Worm (Caenorhabditis elegans) whole organism, L2 larva: ENCODE data around the gene K08D8.10.
A peak's percentile ranks its signal among the peaks of the same experiment; 100 is the strongest.

Experiments used
- C34F6.9 ChIP-seq: fragments of 150-350 bp; optimal IDR thresholded peaks from 2 replicates; lab custom pipeline; 2014; ENCODE audit warnings: missing biosample characterization, missing genetic modification characterization
- Y55F3AM.14 ChIP-seq: fragments of 200-800 bp; sonication (Bioruptor generic); optimal IDR thresholded peaks from 2 replicates; lab custom pipeline; 2018; ENCODE audit warnings: mild to moderate bottlenecking, missing genetic modification characterization, missing compliant biosample characterization
- ZK546.5 ChIP-seq: sonication (generic microtip); optimal IDR thresholded peaks from 2 replicates; lab custom pipeline; 2017; ENCODE audit warnings: missing biosample characterization, missing genetic modification characterization
- alr-1 ChIP-seq: fragments of 150-350 bp; optimal IDR thresholded peaks from 2 replicates; lab custom pipeline; 2014; ENCODE audit warnings: missing biosample characterization, missing genetic modification characterization
- aly-2 ChIP-seq: fragments of 150-350 bp; optimal IDR thresholded peaks from 2 replicates; lab custom pipeline; 2014; ENCODE audit warnings: missing biosample characterization, missing genetic modification characterization
- ama-1 ChIP-seq: fragments of 150-350 bp; optimal IDR thresholded peaks from 2 replicates; lab custom pipeline; 2018; ENCODE audit warnings: inconsistent platforms
- blmp-1 ChIP-seq: sonication (generic microtip); optimal IDR thresholded peaks from 2 replicates; lab custom pipeline; 2017; ENCODE audit warnings: missing genetic modification characterization, mild to moderate bottlenecking, missing compliant biosample characterization, antibody characterized with exemption, moderate library complexity; ENCODE audit not compliant: insufficient read depth
- ceh-82 ChIP-seq: fragments of 150-350 bp; optimal IDR thresholded peaks from 2 replicates; lab custom pipeline; 2014; ENCODE audit warnings: missing biosample characterization, missing genetic modification characterization
- crh-2 ChIP-seq: sonication (generic microtip); optimal IDR thresholded peaks from 2 replicates; lab custom pipeline; 2017; ENCODE audit warnings: missing biosample characterization, missing genetic modification characterization
- egl-27 ChIP-seq: sonication (generic microtip); optimal IDR thresholded peaks from 3 replicates; lab custom pipeline; 2017; ENCODE audit warnings: missing biosample characterization, missing genetic modification reagents, missing genetic modification characterization
- elt-3 ChIP-seq: sonication (generic microtip); optimal IDR thresholded peaks from 2 replicates; lab custom pipeline; 2017; ENCODE audit warnings: missing biosample characterization, missing genetic modification characterization
- fos-1 ChIP-seq: fragments of 150-350 bp; optimal IDR thresholded peaks from 2 replicates; lab custom pipeline; 2014; ENCODE audit warnings: missing biosample characterization, missing genetic modification characterization
- gmeb-1 ChIP-seq: fragments of 150-350 bp; optimal IDR thresholded peaks from 2 replicates; lab custom pipeline; 2014; ENCODE audit warnings: missing biosample characterization, missing genetic modification characterization
- lin-13 ChIP-seq: fragments of 150-350 bp; optimal IDR thresholded peaks from 2 replicates; lab custom pipeline; 2014; ENCODE audit warnings: missing biosample characterization, missing genetic modification reagents, missing genetic modification characterization
- lin-39 ChIP-seq: fragments of 150-350 bp; optimal IDR thresholded peaks from 2 replicates; lab custom pipeline; 2014; ENCODE audit warnings: missing biosample characterization, missing genetic modification reagents, missing genetic modification characterization
- lsy-2 ChIP-seq, 2 experiments: fragments of 150-350 bp in 1 of 2; sonication (generic microtip) in 1 of 2; optimal IDR thresholded peaks; 2 replicates each; lab custom pipeline; 2014 to 2017; ENCODE audit warnings: missing biosample characterization in 2 of 2, missing genetic modification characterization in 2 of 2
- mbf-1 ChIP-seq: sonication (generic microtip); optimal IDR thresholded peaks from 2 replicates; lab custom pipeline; 2017; ENCODE audit warnings: missing biosample characterization, missing genetic modification characterization
- mdl-1 ChIP-seq, 2 experiments: fragments of 150-350 bp in 1 of 2; sonication (generic microtip) in 1 of 2; optimal IDR thresholded peaks; 2 replicates each; lab custom pipeline; 2017; ENCODE audit warnings: missing biosample characterization in 2 of 2, missing genetic modification characterization in 2 of 2
- nhr-10 ChIP-seq: sonication (generic microtip); optimal IDR thresholded peaks from 2 replicates; lab custom pipeline; 2017; ENCODE audit warnings: missing biosample characterization, missing genetic modification characterization
- nhr-11 ChIP-seq: fragments of 150-350 bp; optimal IDR thresholded peaks from 2 replicates; lab custom pipeline; 2014; ENCODE audit warnings: missing biosample characterization, missing genetic modification characterization
- nhr-12 ChIP-seq: fragments of 150-350 bp; optimal IDR thresholded peaks from 2 replicates; lab custom pipeline; 2014; ENCODE audit warnings: missing biosample characterization, missing genetic modification characterization
- nhr-129 ChIP-seq: fragments of 150-350 bp; optimal IDR thresholded peaks from 2 replicates; lab custom pipeline; 2014; ENCODE audit warnings: missing biosample characterization, missing genetic modification characterization
- nhr-21 ChIP-seq: fragments of 150-350 bp; optimal IDR thresholded peaks from 2 replicates; lab custom pipeline; 2014; ENCODE audit warnings: missing biosample characterization, missing genetic modification characterization
- nhr-23 ChIP-seq: fragments of 150-350 bp; optimal IDR thresholded peaks from 2 replicates; lab custom pipeline; 2014; ENCODE audit warnings: missing biosample characterization, missing genetic modification reagents, missing genetic modification characterization
- nhr-237 ChIP-seq: fragments of 150-350 bp; optimal IDR thresholded peaks from 2 replicates; lab custom pipeline; 2014; ENCODE audit warnings: missing biosample characterization, missing genetic modification characterization
- nhr-25 ChIP-seq: fragments of 150-350 bp; sonication (generic microtip); optimal IDR thresholded peaks from 3 replicates; lab custom pipeline; 2014; ENCODE audit warnings: missing biosample characterization, missing genetic modification characterization
- nhr-6 ChIP-seq: fragments of 150-350 bp; optimal IDR thresholded peaks from 2 replicates; lab custom pipeline; 2014; ENCODE audit warnings: missing biosample characterization, missing genetic modification characterization
- nhr-77 ChIP-seq: fragments of 150-350 bp; optimal IDR thresholded peaks from 2 replicates; lab custom pipeline; 2014; ENCODE audit warnings: missing biosample characterization, missing genetic modification characterization
- peb-1 ChIP-seq: fragments of 150-350 bp; optimal IDR thresholded peaks from 2 replicates; lab custom pipeline; 2014; ENCODE audit warnings: missing biosample characterization, missing genetic modification characterization
- skn-1 ChIP-seq: sonication (generic microtip); optimal IDR thresholded peaks from 2 replicates; lab custom pipeline; 2017; ENCODE audit warnings: missing biosample characterization, missing genetic modification characterization
- sma-9 ChIP-seq, 2 experiments: fragments of 150-350 bp in 1 of 2; sonication (generic microtip) in 1 of 2; optimal IDR thresholded peaks; 2 replicates each; lab custom pipeline; 2014 to 2016; ENCODE audit warnings: missing genetic modification characterization in 2 of 2, mild to moderate bottlenecking in 1 of 2, missing biosample characterization in 1 of 2, missing compliant biosample characterization in 1 of 2, missing genetic modification reagents in 1 of 2, moderate library complexity in 1 of 2
- snpc-4 ChIP-seq: fragments of 150-350 bp; optimal IDR thresholded peaks from 2 replicates; lab custom pipeline; 2014; ENCODE audit warnings: missing biosample characterization, missing genetic modification characterization
- unc-39 ChIP-seq: fragments of 150-350 bp; optimal IDR thresholded peaks from 2 replicates; lab custom pipeline; 2014; ENCODE audit warnings: missing biosample characterization, missing genetic modification characterization
- unc-55 ChIP-seq: fragments of 150-350 bp; sonication (generic microtip); optimal IDR thresholded peaks from 3 replicates; lab custom pipeline; 2014; ENCODE audit warnings: missing biosample characterization, missing genetic modification reagents, missing genetic modification characterization
- unc-62 ChIP-seq: fragments of 150-350 bp; optimal IDR thresholded peaks from 2 replicates; lab custom pipeline; 2014; ENCODE audit warnings: missing biosample characterization, missing genetic modification reagents, missing genetic modification characterization
- zag-1 ChIP-seq: fragments of 150-350 bp; optimal IDR thresholded peaks from 2 replicates; lab custom pipeline; 2014; ENCODE audit warnings: missing biosample characterization, missing genetic modification characterization
- ztf-4 ChIP-seq: fragments of 150-350 bp; optimal IDR thresholded peaks from 2 replicates; lab custom pipeline; 2014; ENCODE audit warnings: missing biosample characterization, missing genetic modification characterization

Gene K08D8.10

ce11 chrIV:12883190-12883589 lies 17.2 kb upstream of the K08D8.10 start, which contains the start of gene ZK896.4:
TSS of gene ZK896.4 (minus strand) at chrIV:12883290.
- no peak for TF ChIP-seq ZK546.5 (tag; lab: Kevin White, UChicago)
- TF ChIP-seq lin-13 (GFP tag; lab: Kevin White, UChicago), result no peak
- no peak for TF ChIP-seq fos-1 (tag; lab: Kevin White, UChicago)
- TF ChIP-seq mbf-1 (tag; lab: Kevin White, UChicago), result no peak
- no peak for TF ChIP-seq skn-1
- no peak for TF ChIP-seq nhr-25
- TF ChIP-seq ztf-4, result no peak
- TF ChIP-seq gmeb-1 (tag; lab: Kevin White, UChicago), result no peak
- no peak for TF ChIP-seq lin-39 (tag; lab: Kevin White, UChicago)
- no peak for TF ChIP-seq crh-2 (tag; lab: Kevin White, UChicago)
- TF ChIP-seq nhr-6 (tag; lab: Kevin White, UChicago), result no peak
- TF ChIP-seq nhr-12 (tag; lab: Kevin White, UChicago), result no peak
- TF ChIP-seq unc-55, result no peak
- TF ChIP-seq nhr-129 (tag; lab: Kevin White, UChicago), result no peak
- no peak for TF ChIP-seq nhr-77 (tag; lab: Kevin White, UChicago)
- TF ChIP-seq nhr-10 (tag; lab: Kevin White, UChicago), result no peak
- no peak for TF ChIP-seq nhr-11

DNA sequence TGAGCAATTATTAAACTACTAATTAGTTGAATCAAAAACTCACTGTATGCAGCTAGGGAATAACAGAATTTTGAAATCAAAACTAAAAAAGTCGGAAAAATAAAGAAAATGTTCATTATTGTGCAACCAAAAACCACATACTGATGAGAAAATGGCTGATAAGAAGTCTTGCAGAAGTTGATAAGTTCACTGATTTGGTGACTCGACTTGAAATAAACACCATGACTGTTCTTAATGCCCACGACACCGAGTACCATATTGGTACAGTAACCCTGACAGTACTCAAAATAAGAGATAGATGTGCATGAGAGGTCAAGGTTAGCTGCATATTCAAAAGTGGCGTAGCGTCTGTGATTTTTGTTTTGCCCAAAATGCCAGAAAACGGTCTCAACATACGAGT lies 14.4 kb upstream of the K08D8.10 start:
- TF ChIP-seq sma-9 (GFP tag; optimal IDR thresholded peaks at IDR 0.05; lab: Kevin White, UChicago) (no peak), sma-9 (tag; optimal IDR thresholded peaks at IDR 0.05; lab: Kevin White, UChicago) (no peak), unc-62 (GFP tag; lab: Kevin White, UChicago) (no peak), fos-1 (tag; lab: Kevin White, UChicago) (peak; percentile 67)
- TF ChIP-seq, all 48 proteins: peak for 1

- TF ChIP-seq unc-39 (tag; lab: Kevin White, UChicago) (no peak), Y55F3AM.14 (no peak), nhr-21 (tag; lab: Kevin White, UChicago) (no peak), nhr-25 (no peak), peb-1 (no peak), gmeb-1 (tag; lab: Kevin White, UChicago) (peak; percentile 15), blmp-1 (tag; lab: Kevin White, UChicago) (no peak), nhr-6 (tag; lab: Kevin White, UChicago) (no peak), nhr-10 (tag; lab: Kevin White, UChicago) (no peak), fos-1 (tag; lab: Kevin White, UChicago) (peak; percentile 96), nhr-237 (tag; lab: Kevin White, UChicago) (no peak), snpc-4 (tag; lab: Kevin White, UChicago) (no peak), lin-13 (GFP tag; lab: Kevin White, UChicago) (no peak), nhr-23 (tag; lab: Kevin White, UChicago) (no peak), mdl-1 (tag; optimal IDR thresholded peaks at IDR 0.05; lab: Kevin White, UChicago) (no peak), sma-9 (GFP tag; optimal IDR thresholded peaks at IDR 0.05; lab: Kevin White, UChicago) (peak; percentile 70), sma-9 (tag; optimal IDR thresholded peaks at IDR 0.05; lab: Kevin White, UChicago) (no peak), zag-1 (no peak)
Measured at ce11 chrIV:12890445-12890844, 9.9 kb upstream of the K08D8.10 start, which contains the start of gene K08D8.6. TSS of gene K08D8.6 (minus strand) at chrIV:12890508.

DNA sequence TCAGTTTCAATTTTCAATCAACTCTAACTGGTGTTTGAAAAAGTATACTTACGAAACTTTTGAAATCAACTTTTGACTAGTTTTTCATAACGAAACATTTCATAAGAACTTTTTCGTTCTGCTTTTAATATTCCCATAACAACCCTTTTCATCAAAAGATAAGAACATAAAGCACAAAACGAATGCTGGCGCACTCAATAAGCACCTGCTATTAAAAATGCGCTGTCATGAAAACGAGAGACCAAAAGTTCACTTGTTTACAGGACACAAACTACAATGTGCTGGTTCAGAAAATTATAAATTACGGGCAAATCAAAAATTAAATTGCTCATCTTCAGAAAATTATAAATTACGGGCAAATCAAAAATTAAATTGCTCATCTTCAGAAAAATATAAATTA lies 9.3 kb upstream of the K08D8.10 start:
- peak; percentile 89 for TF ChIP-seq sma-9 (GFP tag; optimal IDR thresholded peaks at IDR 0.05; lab: Kevin White, UChicago)
- no peak for TF ChIP-seq sma-9 (tag; optimal IDR thresholded peaks at IDR 0.05; lab: Kevin White, UChicago)
- no peak for TF ChIP-seq aly-2 (tag; lab: Kevin White, UChicago)
- no peak for TF ChIP-seq ama-1 (lab: Kevin White, UChicago)
- no peak for TF ChIP-seq alr-1
- no peak for TF ChIP-seq lin-39 (tag; lab: Kevin White, UChicago)
- TF ChIP-seq lsy-2 (tag; optimal IDR thresholded peaks at IDR 0.05; lab: Kevin White, UChicago), result no peak
- TF ChIP-seq snpc-4 (tag; lab: Kevin White, UChicago), result no peak
- no peak for TF ChIP-seq nhr-11
- peak; percentile 45 for TF ChIP-seq fos-1 (tag; lab: Kevin White, UChicago)
- no peak for TF ChIP-seq gmeb-1 (tag; lab: Kevin White, UChicago)
- no peak for TF ChIP-seq nhr-237 (tag; lab: Kevin White, UChicago)
- TF ChIP-seq, all 48 proteins: peak for 2

DNA sequence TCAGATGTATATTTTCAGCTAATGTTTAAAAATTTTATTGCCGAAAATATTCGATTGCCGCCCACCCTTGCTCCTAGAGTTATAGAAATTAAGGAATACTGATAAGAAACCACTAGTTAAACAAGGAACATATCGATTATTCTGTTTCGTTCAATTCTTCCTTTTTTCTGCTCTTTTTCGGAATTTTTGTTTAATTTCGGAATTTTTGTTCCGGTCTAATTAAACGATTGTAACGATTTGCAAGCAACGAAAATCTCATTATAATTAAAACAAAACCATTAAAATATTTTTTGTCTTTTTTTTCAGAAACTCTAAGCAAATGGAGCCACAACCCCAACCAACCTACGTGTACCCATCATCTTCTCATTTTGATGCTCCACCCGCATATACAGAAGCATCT lies 8.2 kb upstream of the K08D8.10 start, which contains the start of gene K08D8.1:
K08D8.1 (plus strand) TSS at position 301 of the 400 bp plus-strand sequence.
- no peak for TF ChIP-seq nhr-129 (tag; lab: Kevin White, UChicago)
- TF ChIP-seq skn-1, result no peak
- TF ChIP-seq egl-27, result no peak
- no peak for TF ChIP-seq ceh-82 (tag; lab: Kevin White, UChicago)
- no peak for TF ChIP-seq elt-3 (tag; lab: Kevin White, UChicago)
- TF ChIP-seq ama-1 (lab: Kevin White, UChicago), result no peak
- TF ChIP-seq ztf-4, result no peak
- TF ChIP-seq C34F6.9 (tag; lab: Kevin White, UChicago), result no peak
